Worm (Caenorhabditis elegans): ENCODE measurements around the gene twk-4.

DNA sequence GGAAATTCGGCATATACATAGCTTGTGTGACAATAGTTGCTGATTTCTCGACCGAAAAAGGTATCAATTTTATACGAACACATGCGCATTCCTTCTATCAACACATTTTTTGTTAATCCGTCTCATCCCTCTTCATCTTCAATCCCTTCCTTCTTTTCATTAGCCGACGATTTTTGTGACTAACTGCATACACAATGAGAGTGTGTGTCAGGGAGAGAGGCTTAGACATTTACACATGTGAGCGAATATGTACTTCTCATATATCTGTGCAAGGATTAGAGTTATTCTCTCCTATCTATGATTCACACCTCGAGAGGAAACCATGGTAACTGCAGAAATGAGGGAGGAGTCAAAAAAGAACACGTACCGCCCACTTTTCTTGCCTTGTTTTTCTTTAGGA is 63.8 kb downstream of the twk-4 start:
- TF ChIP-seq ztf-11 (tag; optimal IDR thresholded peaks at IDR 0.05) (no peak), ces-1 (GFP tag; optimal IDR thresholded peaks at IDR 0.05) (no peak), nhr-11 (tag; optimal IDR thresholded peaks at IDR 0.05) (no peak), dmd-6 (GFP tag; IDR thresholded peaks at IDR 0.05) (no peak), lsy-2 (tag; optimal IDR thresholded peaks at IDR 0.05) (peak in 1 of 2 experiments; percentile 3), pha-4 (GFP tag; IDR thresholded peaks at IDR 0.05) (no peak), pha-4 (tag; optimal IDR thresholded peaks at IDR 0.05) (no peak), madf-9 (GFP tag; conservative IDR thresholded peaks at IDR 0.05) (no peak)
